Fruit fly (Drosophila melanogaster) whole organism, prepupa: ENCODE measurements around the gene CarT.

Source experiments
- Blimp-1 ChIP-seq: fragments of 200-800 bp; sonication (Bioruptor generic); optimal IDR thresholded peaks from 3 replicates; lab custom pipeline; 2017; ENCODE audit warnings: missing biosample characterization, missing genetic modification characterization, mild to moderate bottlenecking, moderate library complexity, missing genetic modification reagents
- CG10631 ChIP-seq: fragments of 200-800 bp; sonication (Bioruptor generic); optimal IDR thresholded peaks from 2 replicates; lab custom pipeline; 2016; ENCODE audit warnings: missing biosample characterization, missing genetic modification characterization
- CG11294 ChIP-seq: fragments of 200-800 bp; sonication (Bioruptor generic); IDR thresholded peaks from 2 replicates; pipeline ENCODE4 v1.3.6; 2022; ENCODE audit warnings: missing biosample characterization, missing genetic modification characterization
- CG11762 ChIP-seq: fragments of 200-800 bp; sonication (Bioruptor generic); optimal IDR thresholded peaks from 3 replicates; lab custom pipeline; 2016; ENCODE audit warnings: missing biosample characterization, missing genetic modification characterization; ENCODE audit not compliant: insufficient read depth
- CG1621 ChIP-seq: fragments of 200-800 bp; sonication (Bioruptor generic); optimal IDR thresholded peaks from 3 replicates; lab custom pipeline; 2018; ENCODE audit warnings: missing biosample characterization, mild to moderate bottlenecking, missing genetic modification characterization
- CG16779 ChIP-seq: fragments of 200-800 bp; sonication (Bioruptor generic); optimal IDR thresholded peaks from 3 replicates; lab custom pipeline; 2017; ENCODE audit warnings: missing biosample characterization, mild to moderate bottlenecking, missing genetic modification characterization
- CG3032 ChIP-seq: fragments of 200-800 bp; optimal IDR thresholded peaks from 2 replicates; lab custom pipeline; 2019; ENCODE audit warnings: missing biosample characterization, mild to moderate bottlenecking, missing genetic modification characterization, moderate library complexity
- CG31627 ChIP-seq: fragments of 200-800 bp; sonication (Bioruptor generic); optimal IDR thresholded peaks from 3 replicates; lab custom pipeline; 2016; ENCODE audit warnings: missing biosample characterization, missing genetic modification characterization
- CG34406 ChIP-seq: fragments of 200-800 bp; sonication (Bioruptor generic); optimal IDR thresholded peaks from 3 replicates; lab custom pipeline; 2016; ENCODE audit warnings: missing biosample characterization, missing genetic modification characterization
- CG3919 ChIP-seq: fragments of 200-800 bp; sonication (Bioruptor generic); optimal IDR thresholded peaks from 3 replicates; lab custom pipeline; 2016; ENCODE audit warnings: missing biosample characterization, missing genetic modification characterization
- CG4318 ChIP-seq: fragments of 200-800 bp; sonication (Bioruptor generic); optimal IDR thresholded peaks from 3 replicates; lab custom pipeline; 2017; ENCODE audit warnings: missing biosample characterization, mild to moderate bottlenecking, missing genetic modification characterization
- CG6792 ChIP-seq: fragments of 200-800 bp; sonication (Bioruptor generic); optimal IDR thresholded peaks from 3 replicates; lab custom pipeline; 2016; ENCODE audit warnings: missing biosample characterization, missing genetic modification characterization
- CG6808 ChIP-seq: fragments of 200-800 bp; sonication (Bioruptor generic); optimal IDR thresholded peaks from 3 replicates; lab custom pipeline; 2017; ENCODE audit warnings: missing biosample characterization, missing genetic modification characterization, mild to moderate bottlenecking, moderate library complexity, missing genetic modification reagents
- CG7368 ChIP-seq: fragments of 200-800 bp; sonication (Bioruptor generic); optimal IDR thresholded peaks from 3 replicates; lab custom pipeline; 2016; ENCODE audit warnings: missing biosample characterization, missing genetic modification characterization
- CG8632 ChIP-seq: fragments of 200-800 bp; sonication (Bioruptor generic); optimal IDR thresholded peaks from 3 replicates; lab custom pipeline; 2016; ENCODE audit warnings: missing biosample characterization, missing genetic modification characterization
- Ets21C ChIP-seq: fragments of 200-800 bp; sonication (Bioruptor generic); optimal IDR thresholded peaks from 3 replicates; lab custom pipeline; 2016; ENCODE audit warnings: missing biosample characterization, missing genetic modification characterization
- Ets96B ChIP-seq: fragments of 200-800 bp; optimal IDR thresholded peaks from 2 replicates; lab custom pipeline; 2019; ENCODE audit warnings: missing biosample characterization, mild to moderate bottlenecking, missing genetic modification characterization, moderate library complexity
- Gug ChIP-seq: fragments of 200-800 bp; sonication (Bioruptor generic); IDR thresholded peaks from 2 replicates; pipeline ENCODE4 v1.3.6; 2022; ENCODE audit warnings: missing biosample characterization, missing genetic modification characterization
- Hr38 ChIP-seq: sonication (Bioruptor generic); optimal IDR thresholded peaks from 2 replicates; lab custom pipeline; 2016; ENCODE audit warnings: missing biosample characterization, missing genetic modification characterization
- Hr4 ChIP-seq: fragments of 200-800 bp; sonication (Bioruptor generic); optimal IDR thresholded peaks from 3 replicates; lab custom pipeline; 2016; ENCODE audit warnings: missing biosample characterization, missing genetic modification characterization
- Lpt ChIP-seq: fragments of 200-800 bp; sonication (Bioruptor generic); optimal IDR thresholded peaks from 3 replicates; lab custom pipeline; 2016; ENCODE audit warnings: missing biosample characterization, missing genetic modification characterization
- OdsH ChIP-seq: fragments of 200-800 bp; sonication (Bioruptor generic); optimal IDR thresholded peaks from 3 replicates; lab custom pipeline; 2016; ENCODE audit warnings: missing biosample characterization, missing genetic modification characterization
- Sox102F ChIP-seq: fragments of 200-800 bp; sonication (Bioruptor generic); optimal IDR thresholded peaks from 2 replicates; lab custom pipeline; 2016; ENCODE audit warnings: missing biosample characterization, mild to moderate bottlenecking, missing genetic modification characterization
- Sox14 ChIP-seq: fragments of 200-800 bp; sonication (Bioruptor generic); optimal IDR thresholded peaks from 3 replicates; lab custom pipeline; 2016; ENCODE audit warnings: missing biosample characterization, missing genetic modification characterization
- acj6 ChIP-seq: fragments of 200-800 bp; sonication (Bioruptor generic); optimal IDR thresholded peaks from 3 replicates; lab custom pipeline; 2016; ENCODE audit warnings: missing biosample characterization, missing genetic modification characterization
- cyc ChIP-seq: fragments of 200-800 bp; sonication (Bioruptor generic); optimal IDR thresholded peaks from 3 replicates; lab custom pipeline; 2016; ENCODE audit warnings: missing biosample characterization, missing genetic modification characterization
- dac ChIP-seq: fragments of 200-800 bp; sonication (Bioruptor generic); optimal IDR thresholded peaks from 2 replicates; lab custom pipeline; 2017; ENCODE audit warnings: missing biosample characterization, mild to moderate bottlenecking, missing genetic modification characterization
- dsx ChIP-seq: fragments of 200-800 bp; optimal IDR thresholded peaks from 3 replicates; lab custom pipeline; 2019; ENCODE audit warnings: missing biosample characterization, mild to moderate bottlenecking, missing genetic modification characterization, moderate library complexity; ENCODE audit not compliant: poor library complexity, severe bottlenecking
- fd59A ChIP-seq: fragments of 200-800 bp; sonication (Bioruptor generic); optimal IDR thresholded peaks from 2 replicates; lab custom pipeline; 2017; ENCODE audit warnings: missing biosample characterization, mild to moderate bottlenecking, missing genetic modification characterization, missing genetic modification reagents
- lz ChIP-seq: fragments of 200-800 bp; sonication (Bioruptor generic); optimal IDR thresholded peaks from 3 replicates; lab custom pipeline; 2016; ENCODE audit warnings: missing biosample characterization, missing genetic modification characterization
- net ChIP-seq: fragments of 200-800 bp; sonication (Bioruptor generic); optimal IDR thresholded peaks from 3 replicates; lab custom pipeline; 2016; ENCODE audit warnings: missing biosample characterization, missing genetic modification characterization
- salr ChIP-seq, 2 experiments: fragments of 200-800 bp; sonication (Bioruptor generic); optimal IDR thresholded peaks; 3 replicates each; lab custom pipeline; 2016 to 2018; ENCODE audit warnings: missing biosample characterization in 2 of 2, missing genetic modification characterization in 2 of 2, mild to moderate bottlenecking in 1 of 2
- spab ChIP-seq: fragments of 200-800 bp; sonication (Bioruptor generic); optimal IDR thresholded peaks from 2 replicates; lab custom pipeline; 2017; ENCODE audit warnings: missing biosample characterization, mild to moderate bottlenecking, missing genetic modification characterization, missing genetic modification reagents
- ss ChIP-seq, 2 experiments: fragments of 200-800 bp; sonication (Bioruptor generic); optimal IDR thresholded peaks; 2 replicates in 1 of 2; 3 replicates in 1 of 2; lab custom pipeline; 2017 to 2018; ENCODE audit warnings: mild to moderate bottlenecking in 2 of 2, missing biosample characterization in 2 of 2, missing genetic modification characterization in 2 of 2, moderate library complexity in 1 of 2
- topi ChIP-seq: fragments of 200-800 bp; sonication (Bioruptor generic); optimal IDR thresholded peaks from 3 replicates; lab custom pipeline; 2016; ENCODE audit warnings: missing biosample characterization, missing genetic modification characterization

Gene CarT

dm6 chr2L:20681648-20682098 lies 48.4 kb downstream of the CarT start, which contains the start of gene Cen (continued):
- no peak for TF ChIP-seq CG1621 (tag; lab: Kevin White, UChicago)
- peak; percentile 61 for TF ChIP-seq CG6792 (GFP tag; lab: Kevin White, UChicago)
- peak; percentile 72 for TF ChIP-seq acj6
- peak; percentile 83 for TF ChIP-seq CG31627 (GFP tag; lab: Kevin White, UChicago)
- TF ChIP-seq CG11762 (GFP tag; lab: Kevin White, UChicago), result peak; percentile 28
- TF ChIP-seq ss (GFP tag; optimal IDR thresholded peaks at IDR 0.05; lab: Kevin White, UChicago), result peak; percentile 43 to 58
- TF ChIP-seq dsx, result no peak
- TF ChIP-seq net (GFP tag; lab: Kevin White, UChicago), result no peak
- no peak for TF ChIP-seq dac (GFP tag; lab: Kevin White, UChicago)
- TF ChIP-seq CG8632, result peak; percentile 65
- TF ChIP-seq fd59A, result peak; percentile 27
- TF ChIP-seq cyc, result peak; percentile 72
- TF ChIP-seq Hr38 (GFP tag; lab: Kevin White, UChicago), result peak; percentile 53
- peak; percentile 22 for TF ChIP-seq Lpt (GFP tag; lab: Kevin White, UChicago)
- no peak for TF ChIP-seq CG7368 (GFP tag; lab: Kevin White, UChicago)
- TF ChIP-seq CG10631 (GFP tag; lab: Kevin White, UChicago), result peak; percentile 79
- no peak for TF ChIP-seq Gug (GFP tag; lab: Robert Waterston, UW)
- peak; percentile 84 for TF ChIP-seq Sox14
- peak; percentile 64 for TF ChIP-seq Ets96B (tag; lab: Kevin White, UChicago)
- no peak for TF ChIP-seq CG4318
- peak; percentile 81 for TF ChIP-seq OdsH (GFP tag; lab: Kevin White, UChicago)
- TF ChIP-seq topi (GFP tag; lab: Kevin White, UChicago), result peak; percentile 72
- no peak for TF ChIP-seq Blimp-1 (GFP tag; lab: Kevin White, UChicago)
- peak; percentile 88 for TF ChIP-seq Hr4 (GFP tag; lab: Kevin White, UChicago)
- no peak for TF ChIP-seq Sox102F (GFP tag; lab: Kevin White, UChicago)
- TF ChIP-seq Ets21C, result peak; percentile 62
- peak in 1 of 2 experiments; percentile 12 for TF ChIP-seq salr (GFP tag; optimal IDR thresholded peaks at IDR 0.05; lab: Kevin White, UChicago)
- TF ChIP-seq CG3032 (tag; lab: Kevin White, UChicago), result peak; percentile 52
- peak; percentile 79 for TF ChIP-seq CG34406 (GFP tag; lab: Kevin White, UChicago)
- no peak for TF ChIP-seq CG16779 (tag; lab: Kevin White, UChicago)
- peak; percentile 77 for TF ChIP-seq lz (GFP tag; lab: Kevin White, UChicago)
- peak; percentile 78 for TF ChIP-seq CG3919
- no peak for TF ChIP-seq spab (GFP tag; lab: Kevin White, UChicago)
- peak; percentile 2 for TF ChIP-seq CG6808 (GFP tag; lab: Kevin White, UChicago)
- TF ChIP-seq CG11294 (GFP tag; lab: Robert Waterston, UW), result no peak
